Worm (Caenorhabditis elegans) whole organism, young adult: ENCODE data around the gene W07B8.4.

Source experiments
- B0019.2 ChIP-seq: fragments of 200-800 bp; sonication (Bioruptor generic); conservative IDR thresholded peaks from 2 replicates; pipeline ENCODE4 v1.3.6; 2022; ENCODE audit warnings: missing genetic modification reagents, missing genetic modification characterization, missing compliant biosample characterization
- B0336.3 ChIP-seq: fragments of 200-800 bp; sonication (Bioruptor generic); IDR thresholded peaks from 2 replicates; pipeline ENCODE4 v1.3.6; 2022; ENCODE audit warnings: missing genetic modification characterization, missing compliant biosample characterization
- C06A6.2 ChIP-seq: fragments of 200-800 bp; sonication (Bioruptor generic); conservative IDR thresholded peaks from 2 replicates; pipeline ENCODE4 v1.3.6; 2022; ENCODE audit warnings: missing genetic modification characterization, missing compliant biosample characterization
- F49E8.2 ChIP-seq: sonication (generic microtip); optimal IDR thresholded peaks from 3 replicates; lab custom pipeline; 2017; ENCODE audit warnings: missing genetic modification characterization, mild to moderate bottlenecking, missing compliant biosample characterization, antibody characterized with exemption, moderate library complexity; ENCODE audit not compliant: insufficient read depth
- F55B11.4 ChIP-seq: sonication (generic microtip); optimal IDR thresholded peaks from 2 replicates; lab custom pipeline; 2016; ENCODE audit warnings: missing compliant biosample characterization, missing genetic modification characterization, borderline replicate concordance; ENCODE audit not compliant: insufficient read depth
- T07F8.4 ChIP-seq: sonication (generic microtip); optimal IDR thresholded peaks from 2 replicates; lab custom pipeline; 2016; ENCODE audit warnings: mild to moderate bottlenecking, missing genetic modification characterization, moderate library complexity, missing compliant biosample characterization
- ZK185.1 ChIP-seq: sonication (generic microtip); optimal IDR thresholded peaks from 2 replicates; lab custom pipeline; 2016; ENCODE audit warnings: mild to moderate bottlenecking, missing genetic modification characterization, missing compliant biosample characterization; ENCODE audit not compliant: poor library complexity, severe bottlenecking
- akir-1 ChIP-seq: fragments of 200-800 bp; sonication (Bioruptor generic); optimal IDR thresholded peaks from 2 replicates; lab custom pipeline; 2018; ENCODE audit warnings: mild to moderate bottlenecking, missing genetic modification characterization, moderate library complexity, missing compliant biosample characterization
- aptf-3 ChIP-seq: fragments of 200-800 bp; sonication (Bioruptor generic); IDR thresholded peaks from 2 replicates; pipeline ENCODE4 v1.3.6; 2022; ENCODE audit warnings: missing genetic modification characterization, missing compliant biosample characterization
- attf-3 ChIP-seq: fragments of 200-800 bp; sonication (Bioruptor generic); conservative IDR thresholded peaks from 2 replicates; pipeline ENCODE4 v1.3.6; 2022; ENCODE audit warnings: missing genetic modification reagents, missing genetic modification characterization, missing compliant biosample characterization
- attf-5 ChIP-seq: fragments of 200-800 bp; sonication (Bioruptor generic); optimal IDR thresholded peaks from 2 replicates; lab custom pipeline; 2018; ENCODE audit warnings: mild to moderate bottlenecking, missing genetic modification characterization, missing compliant biosample characterization
- cebp-1 ChIP-seq, 2 experiments: fragments of 200-800 bp in 1 of 2; sonication (Bioruptor generic) in 1 of 2; sonication (generic microtip) in 1 of 2; IDR thresholded peaks in 1 of 2; optimal IDR thresholded peaks in 1 of 2; 2 replicates each; pipeline versions ENCODE4 v1.3.6 to Lab custom; 2017 to 2022; ENCODE audit warnings: missing compliant biosample characterization in 2 of 2, missing genetic modification characterization in 2 of 2, mild to moderate bottlenecking in 1 of 2, missing genetic modification reagents in 1 of 2, moderate library complexity in 1 of 2
- ceh-100 ChIP-seq: fragments of 200-800 bp; sonication (Bioruptor generic); IDR thresholded peaks from 2 replicates; pipeline ENCODE4 v1.3.6; 2022; ENCODE audit warnings: missing genetic modification reagents, missing genetic modification characterization, missing compliant biosample characterization
- ceh-27 ChIP-seq: fragments of 200-800 bp; sonication (Bioruptor generic); optimal IDR thresholded peaks from 2 replicates; lab custom pipeline; 2018; ENCODE audit warnings: mild to moderate bottlenecking, missing genetic modification characterization, moderate library complexity, missing compliant biosample characterization
- ceh-40 ChIP-seq: fragments of 200-800 bp; sonication (Bioruptor generic); IDR thresholded peaks from 2 replicates; pipeline ENCODE4 v1.3.6; 2022; ENCODE audit warnings: missing genetic modification characterization, missing compliant biosample characterization
- ceh-91 ChIP-seq: fragments of 200-800 bp; sonication (Bioruptor generic); IDR thresholded peaks from 2 replicates; pipeline ENCODE4 v1.3.6; 2022; ENCODE audit warnings: missing genetic modification reagents, missing genetic modification characterization, missing compliant biosample characterization
- chd-7 ChIP-seq: sonication (generic microtip); optimal IDR thresholded peaks from 2 replicates; lab custom pipeline; 2016; ENCODE audit warnings: mild to moderate bottlenecking, missing genetic modification characterization, moderate library complexity, missing compliant biosample characterization
- die-1 ChIP-seq: sonication (generic microtip); optimal IDR thresholded peaks from 2 replicates; lab custom pipeline; 2016; ENCODE audit warnings: missing genotype, mild to moderate bottlenecking, missing genetic modification characterization, missing compliant biosample characterization
- dpff-1 ChIP-seq: sonication (generic microtip); optimal IDR thresholded peaks from 2 replicates; lab custom pipeline; 2017; ENCODE audit warnings: mild to moderate bottlenecking, missing genetic modification characterization, missing compliant biosample characterization
- dpl-1 ChIP-seq: fragments of 150-350 bp; optimal IDR thresholded peaks from 2 replicates; lab custom pipeline; 2014; ENCODE audit warnings: missing biosample characterization, missing genetic modification reagents, missing genetic modification characterization
- efl-1 ChIP-seq: fragments of 150-350 bp; optimal IDR thresholded peaks from 2 replicates; lab custom pipeline; 2014; ENCODE audit warnings: missing biosample characterization, missing genetic modification reagents, missing genetic modification characterization
- egrh-3 ChIP-seq: fragments of 200-800 bp; sonication (Bioruptor generic); IDR thresholded peaks from 2 replicates; pipeline ENCODE4 v1.3.6; 2022; ENCODE audit warnings: missing genetic modification reagents, missing genetic modification characterization, missing compliant biosample characterization
- hmg-20 ChIP-seq: fragments of 200-800 bp; sonication (Bioruptor generic); IDR thresholded peaks from 2 replicates; pipeline ENCODE4 v1.3.6; 2022; ENCODE audit warnings: missing genetic modification reagents, missing genetic modification characterization, missing compliant biosample characterization
- hsf-1 ChIP-seq: fragments of 200-800 bp; sonication (Bioruptor generic); IDR thresholded peaks from 2 replicates; pipeline ENCODE4 v1.3.6; 2022; ENCODE audit warnings: missing genetic modification reagents, missing genetic modification characterization, missing compliant biosample characterization
- lag-1 ChIP-seq: fragments of 200-800 bp; sonication (Bioruptor generic); IDR thresholded peaks from 2 replicates; pipeline ENCODE4 v1.3.6; 2022; ENCODE audit warnings: missing genetic modification reagents, missing genetic modification characterization, missing compliant biosample characterization
- let-607 ChIP-seq, 2 experiments: fragments of 200-800 bp in 1 of 2; sonication (Bioruptor generic) in 1 of 2; sonication (generic microtip) in 1 of 2; optimal IDR thresholded peaks; 2 replicates each; lab custom pipeline; 2016 to 2018; ENCODE audit warnings: mild to moderate bottlenecking in 2 of 2, missing compliant biosample characterization in 2 of 2, missing genetic modification characterization in 2 of 2, moderate library complexity in 2 of 2, missing genotype in 1 of 2
- lin-26 ChIP-seq: fragments of 200-800 bp; sonication (Bioruptor generic); IDR thresholded peaks from 2 replicates; pipeline ENCODE4 v1.3.6; 2022; ENCODE audit warnings: missing genetic modification reagents, missing genetic modification characterization, missing compliant biosample characterization
- lin-35 ChIP-seq, 3 experiments: fragments of 150-350 bp in 2 of 3; sonication (generic microtip) in 1 of 3; optimal IDR thresholded peaks; 2 replicates each; lab custom pipeline; 2014 to 2018; ENCODE audit warnings: missing biosample characterization in 3 of 3, missing genetic modification characterization in 3 of 3, missing genetic modification reagents in 3 of 3
- lin-54 ChIP-seq: fragments of 200-800 bp; sonication (Bioruptor generic); optimal IDR thresholded peaks from 2 replicates; lab custom pipeline; 2018; ENCODE audit warnings: mild to moderate bottlenecking, missing genetic modification characterization, missing compliant biosample characterization
- lsy-27 ChIP-seq: sonication (generic microtip); optimal IDR thresholded peaks from 2 replicates; lab custom pipeline; 2017; ENCODE audit warnings: missing genetic modification characterization, mild to moderate bottlenecking, missing compliant biosample characterization, antibody characterized with exemption, missing genotype, borderline replicate concordance; ENCODE audit not compliant: insufficient read depth
- madf-6 ChIP-seq: fragments of 200-800 bp; sonication (Bioruptor generic); IDR thresholded peaks from 2 replicates; pipeline ENCODE4 v1.3.6; 2022; ENCODE audit warnings: missing genetic modification reagents, missing genetic modification characterization, missing compliant biosample characterization
- nhr-27 ChIP-seq: fragments of 200-800 bp; sonication (Bioruptor generic); optimal IDR thresholded peaks from 2 replicates; lab custom pipeline; 2018; ENCODE audit warnings: mild to moderate bottlenecking, missing genetic modification characterization, moderate library complexity, missing compliant biosample characterization
- nhr-80 ChIP-seq: sonication (generic microtip); optimal IDR thresholded peaks from 2 replicates; lab custom pipeline; 2016; ENCODE audit warnings: missing genetic modification characterization, missing compliant biosample characterization
- rec-8 ChIP-seq, 2 experiments: sonication (generic microtip); optimal IDR thresholded peaks; 2 replicates each; lab custom pipeline; 2016; ENCODE audit warnings: mild to moderate bottlenecking in 2 of 2, missing genetic modification characterization in 2 of 2, missing genetic modification reagents in 2 of 2, missing genotype in 2 of 2, missing biosample characterization in 1 of 2, missing compliant biosample characterization in 1 of 2, moderate library complexity in 1 of 2
- repo-1 ChIP-seq: sonication (generic microtip); optimal IDR thresholded peaks from 2 replicates; lab custom pipeline; 2017; ENCODE audit warnings: mild to moderate bottlenecking, missing genetic modification characterization, missing compliant biosample characterization
- tbx-9 ChIP-seq: sonication (generic microtip); optimal IDR thresholded peaks from 2 replicates; lab custom pipeline; 2016; ENCODE audit warnings: borderline replicate concordance, missing genetic modification characterization, inconsistent platforms, missing compliant biosample characterization
- unc-62 ChIP-seq: fragments of 150-350 bp; optimal IDR thresholded peaks from 2 replicates; lab custom pipeline; 2014; ENCODE audit warnings: missing biosample characterization, missing genetic modification reagents, missing genetic modification characterization
- xnd-1 ChIP-seq: sonication (generic microtip); optimal IDR thresholded peaks from 2 replicates; lab custom pipeline; 2016; ENCODE audit warnings: missing genotype, missing genetic modification reagents, missing genetic modification characterization, missing compliant biosample characterization
- zfh-2 ChIP-seq: fragments of 200-800 bp; sonication (Bioruptor generic); conservative IDR thresholded peaks from 2 replicates; pipeline ENCODE4 v1.3.6; 2022; ENCODE audit warnings: missing genetic modification reagents, missing genetic modification characterization, missing compliant biosample characterization
- ztf-26 ChIP-seq: sonication (generic microtip); optimal IDR thresholded peaks from 2 replicates; lab custom pipeline; 2017; ENCODE audit warnings: missing genetic modification characterization, missing compliant biosample characterization
- ztf-3 ChIP-seq: fragments of 200-800 bp; sonication (Bioruptor generic); optimal IDR thresholded peaks from 2 replicates; lab custom pipeline; 2018; ENCODE audit warnings: mild to moderate bottlenecking, missing genetic modification characterization, missing compliant biosample characterization

The W07B8.4 gene

DNA sequence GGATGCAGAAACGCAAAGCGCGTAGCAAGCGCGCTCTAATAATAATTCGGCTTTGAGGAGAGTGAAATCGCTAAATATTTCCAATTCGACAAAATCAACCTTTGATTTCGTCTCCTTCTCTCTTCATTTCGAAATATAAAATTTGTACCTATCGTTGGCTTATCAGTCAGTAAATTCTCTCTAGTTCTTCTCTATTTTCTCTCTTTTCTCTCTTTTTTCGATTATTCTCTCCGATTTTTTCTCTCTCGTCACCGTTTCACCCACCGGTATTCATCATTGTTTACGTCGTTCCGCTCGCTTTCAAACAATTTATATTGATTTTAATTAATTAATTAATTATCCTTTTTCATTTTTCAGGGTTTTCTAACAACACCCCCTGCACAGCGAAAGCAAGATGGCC lies 24.2 kb upstream of the W07B8.4 start, which contains the start of gene cmd-1 (continued):
- peak; percentile 36; the same call in 1 of the 2 replicates for TF ChIP-seq cebp-1 (GFP tag; IDR thresholded peaks at IDR 0.05; lab: Robert Waterston, UW)
- TF ChIP-seq cebp-1 (tag; optimal IDR thresholded peaks at IDR 0.05; lab: Kevin White, UChicago) = peak; percentile 72
- TF ChIP-seq nhr-80 (tag; lab: Kevin White, UChicago) = peak; percentile 54
- TF ChIP-seq B0336.3 (GFP tag; lab: Robert Waterston, UW) = no peak
- TF ChIP-seq F49E8.2 (tag; lab: Kevin White, UChicago) = no peak
- peak; percentile 48 for TF ChIP-seq attf-5 (GFP tag; lab: Kevin White, UChicago)
- TF ChIP-seq C06A6.2 (GFP tag; lab: Robert Waterston, UW) = no peak

ce11 chrV:1154472-1155278 lies 22.9 kb upstream of the W07B8.4 start:
- TF ChIP-seq rec-8 (tag; optimal IDR thresholded peaks at IDR 0.05; lab: Kevin White, UChicago) = no peak
- TF ChIP-seq ceh-27 (GFP tag; lab: Kevin White, UChicago) = peak; percentile 44
- TF ChIP-seq let-607 (tag; optimal IDR thresholded peaks at IDR 0.05; lab: Kevin White, UChicago) = no peak
- peak; percentile 43; the same call in 1 of the 2 replicates for TF ChIP-seq hsf-1
- no peak for TF ChIP-seq attf-5 (GFP tag; lab: Kevin White, UChicago)
- TF ChIP-seq die-1 = no peak
- TF ChIP-seq zfh-2 (GFP tag; lab: Robert Waterston, UW) = peak; percentile 42; the same call in 1 of the 2 replicates
- TF ChIP-seq ZK185.1 (tag; lab: Kevin White, UChicago) = no peak
- TF ChIP-seq dpl-1 (GFP tag; lab: Kevin White, UChicago) = no peak
- no peak for TF ChIP-seq hmg-20 (GFP tag; lab: Robert Waterston, UW)
- TF ChIP-seq ceh-91 (GFP tag; lab: Robert Waterston, UW) = no peak
- no peak for TF ChIP-seq tbx-9 (tag; lab: Kevin White, UChicago)
- peak; percentile 40; the same call in 1 of the 2 replicates for TF ChIP-seq egrh-3 (GFP tag; lab: Robert Waterston, UW)
- TF ChIP-seq akir-1 (GFP tag; lab: Kevin White, UChicago) = no peak
- TF ChIP-seq T07F8.4 (tag; lab: Kevin White, UChicago) = no peak
- peak; percentile 10 for TF ChIP-seq repo-1 (tag; lab: Kevin White, UChicago)
- peak; percentile 30 for TF ChIP-seq ztf-26 (tag; lab: Kevin White, UChicago)
- no peak for TF ChIP-seq attf-3
- no peak for TF ChIP-seq lin-26 (GFP tag; lab: Robert Waterston, UW)
- TF ChIP-seq lag-1 (GFP tag; lab: Robert Waterston, UW) = no peak
- TF ChIP-seq nhr-27 (tag; lab: Kevin White, UChicago) = peak; percentile 14
- no peak for TF ChIP-seq dpff-1 (tag; lab: Kevin White, UChicago)
- TF ChIP-seq lin-54 = peak; percentile 5
- TF ChIP-seq cebp-1 (GFP tag; IDR thresholded peaks at IDR 0.05; lab: Robert Waterston, UW) = no peak
- TF ChIP-seq cebp-1 (tag; optimal IDR thresholded peaks at IDR 0.05; lab: Kevin White, UChicago) = peak; percentile 8
- peak in 1 of 3 experiments; percentile 28 for TF ChIP-seq lin-35 (GFP tag; optimal IDR thresholded peaks at IDR 0.05; lab: Kevin White, UChicago)
- no peak for TF ChIP-seq madf-6
- TF ChIP-seq ceh-100 (GFP tag; lab: Robert Waterston, UW) = no peak
- TF ChIP-seq, all 124 proteins: peak for 10

ce11 chrV:1153925-1154324 lies 22.2 kb upstream of the W07B8.4 start:
- TF ChIP-seq ceh-27 (GFP tag; lab: Kevin White, UChicago) (peak; percentile 74), ztf-3 (no peak), dpff-1 (tag; lab: Kevin White, UChicago) (no peak), chd-7 (tag; lab: Kevin White, UChicago) (peak; percentile 67), nhr-27 (tag; lab: Kevin White, UChicago) (no peak), hmg-20 (GFP tag; lab: Robert Waterston, UW) (no peak), efl-1 (GFP tag; lab: Kevin White, UChicago) (no peak), xnd-1 (tag; lab: Kevin White, UChicago) (no peak), die-1 (peak; percentile 18), ceh-40 (GFP tag; lab: Robert Waterston, UW) (no peak), ceh-91 (GFP tag; lab: Robert Waterston, UW) (no peak), egrh-3 (GFP tag; lab: Robert Waterston, UW) (0 out of 2 replicates have a peak, but pooled peaks have one; percentile 25), B0019.2 (GFP tag; lab: Robert Waterston, UW) (no peak), unc-62 (GFP tag; lab: Kevin White, UChicago) (no peak), aptf-3 (GFP tag; lab: Robert Waterston, UW) (no peak), lsy-27 (tag; lab: Kevin White, UChicago) (no peak), F55B11.4 (tag; lab: Kevin White, UChicago) (no peak)
